Worm (Caenorhabditis elegans): ENCODE data around the gene C46G7.1.

Gene C46G7.1

ce11 chrIV:5983191-5983590 is 34.6 kb upstream of the C46G7.1 start:
- TF ChIP-seq cnd-1 (tag; optimal IDR thresholded peaks at IDR 0.05) (no peak), mab-5 (tag; optimal IDR thresholded peaks at IDR 0.05) (no peak), sptf-1 (tag; optimal IDR thresholded peaks at IDR 0.05) (no peak), elt-1 (tag; optimal IDR thresholded peaks at IDR 0.05; ENCODE audit: borderline replicate concordance, insufficient read depth) (no peak), lsy-2 (tag; optimal IDR thresholded peaks at IDR 0.05) (no peak), ham-2 (GFP tag; optimal IDR thresholded peaks at IDR 0.05) (no peak), mep-1 (tag; optimal IDR thresholded peaks at IDR 0.05) (no peak), ceh-83 (GFP tag; optimal IDR thresholded peaks at IDR 0.05) (no peak), hlh-1 (tag; optimal IDR thresholded peaks at IDR 0.05) (no peak), tbx-8 (GFP tag; optimal IDR thresholded peaks at IDR 0.05) (no peak), nhr-237 (tag; optimal IDR thresholded peaks at IDR 0.05) (no peak), bed-3 (GFP tag; optimal IDR thresholded peaks at IDR 0.05) (no peak), unc-62 (GFP tag; optimal IDR thresholded peaks at IDR 0.05) (no peak), nhr-76 (tag; optimal IDR thresholded peaks at IDR 0.05) (no peak), M03D4.4 (tag; optimal IDR thresholded peaks at IDR 0.05) (no peak), snpc-4 (tag; optimal IDR thresholded peaks at IDR 0.05) (no peak), pha-4 (tag; optimal IDR thresholded peaks at IDR 0.05) (no peak), ztf-11 (tag; optimal IDR thresholded peaks at IDR 0.05) (no peak), drap-1 (GFP tag; optimal IDR thresholded peaks at IDR 0.05) (no peak)

ce11 chrIV:5985422-5985821 is 32.4 kb upstream of the C46G7.1 start:
- TF ChIP-seq lin-13 (tag; optimal IDR thresholded peaks at IDR 0.05), result no peak
- TF ChIP-seq tbx-8 (GFP tag; optimal IDR thresholded peaks at IDR 0.05), result no peak
- no peak for TF ChIP-seq bed-3 (GFP tag; optimal IDR thresholded peaks at IDR 0.05)
- TF ChIP-seq hlh-1 (tag; optimal IDR thresholded peaks at IDR 0.05), result peak; percentile 8

ce11 chrIV:5985823-5986222 is 32.0 kb upstream of the C46G7.1 start:
- TF ChIP-seq sptf-1 (tag; optimal IDR thresholded peaks at IDR 0.05) (no peak), elt-1 (tag; optimal IDR thresholded peaks at IDR 0.05; ENCODE audit: borderline replicate concordance, insufficient read depth) (no peak), drap-1 (GFP tag; optimal IDR thresholded peaks at IDR 0.05) (no peak), ztf-11 (tag; optimal IDR thresholded peaks at IDR 0.05) (no peak)

- no peak for TF ChIP-seq nhr-2 (tag; optimal IDR thresholded peaks at IDR 0.05)
- TF ChIP-seq lsy-2 (tag; optimal IDR thresholded peaks at IDR 0.05), result no peak
- no peak for TF ChIP-seq mab-5 (tag; optimal IDR thresholded peaks at IDR 0.05)
- TF ChIP-seq ceh-43 (GFP tag; optimal IDR thresholded peaks at IDR 0.05), result no peak
- no peak for TF ChIP-seq lin-13 (tag; optimal IDR thresholded peaks at IDR 0.05)
- no peak for TF ChIP-seq blmp-1 (tag; optimal IDR thresholded peaks at IDR 0.05)
- peak; percentile 36 for TF ChIP-seq unc-62 (GFP tag; optimal IDR thresholded peaks at IDR 0.05)
- no peak for TF ChIP-seq ztf-11 (tag; optimal IDR thresholded peaks at IDR 0.05)
- peak; percentile 23 for TF ChIP-seq hlh-1 (tag; optimal IDR thresholded peaks at IDR 0.05)
- no peak for TF ChIP-seq sptf-1 (tag; optimal IDR thresholded peaks at IDR 0.05)
- TF ChIP-seq nhr-12 (tag; optimal IDR thresholded peaks at IDR 0.05), result no peak
- no peak for TF ChIP-seq cnd-1 (tag; optimal IDR thresholded peaks at IDR 0.05)
- TF ChIP-seq elt-1 (tag; optimal IDR thresholded peaks at IDR 0.05; ENCODE audit: borderline replicate concordance, insufficient read depth), result no peak
- TF ChIP-seq unc-120 (tag; optimal IDR thresholded peaks at IDR 0.05; ENCODE audit: poor library complexity, severe bottlenecking), result peak; percentile 43
- no peak for TF ChIP-seq lin-32 (GFP tag; optimal IDR thresholded peaks at IDR 0.05)
- TF ChIP-seq bed-3 (GFP tag; optimal IDR thresholded peaks at IDR 0.05), result no peak
- TF ChIP-seq flh-1 (GFP tag; optimal IDR thresholded peaks at IDR 0.05), result no peak
- TF ChIP-seq M03D4.4 (tag; optimal IDR thresholded peaks at IDR 0.05), result no peak
- TF ChIP-seq nhr-28 (tag; optimal IDR thresholded peaks at IDR 0.05), result no peak
- no peak for TF ChIP-seq drap-1 (GFP tag; optimal IDR thresholded peaks at IDR 0.05)
- TF ChIP-seq nhr-237 (tag; optimal IDR thresholded peaks at IDR 0.05), result no peak
Observed at ce11 chrIV:5986829-5987228, 31.0 kb upstream of the C46G7.1 start.

ce11 chrIV:5990503-5990902 is 27.3 kb upstream of the C46G7.1 start:
- no peak for TF ChIP-seq lin-13 (tag; optimal IDR thresholded peaks at IDR 0.05)
- TF ChIP-seq nhr-12 (tag; optimal IDR thresholded peaks at IDR 0.05), result no peak
- TF ChIP-seq lin-32 (GFP tag; optimal IDR thresholded peaks at IDR 0.05), result no peak
- no peak for TF ChIP-seq elt-3 (tag; optimal IDR thresholded peaks at IDR 0.05)
- no peak for TF ChIP-seq cnd-1 (tag; optimal IDR thresholded peaks at IDR 0.05)

- no peak for TF ChIP-seq lin-32 (GFP tag; optimal IDR thresholded peaks at IDR 0.05)
- no peak for TF ChIP-seq ceh-39 (tag; optimal IDR thresholded peaks at IDR 0.05)
- TF ChIP-seq lsy-2 (tag; optimal IDR thresholded peaks at IDR 0.05), result no peak
- no peak for TF ChIP-seq blmp-1 (tag; optimal IDR thresholded peaks at IDR 0.05)
- no peak for TF ChIP-seq nhr-12 (tag; optimal IDR thresholded peaks at IDR 0.05)
- no peak for TF ChIP-seq unc-120 (tag; optimal IDR thresholded peaks at IDR 0.05; ENCODE audit: poor library complexity, severe bottlenecking)
- no peak for TF ChIP-seq nhr-76 (tag; optimal IDR thresholded peaks at IDR 0.05)
- TF ChIP-seq mep-1 (tag; optimal IDR thresholded peaks at IDR 0.05), result no peak
- no peak for TF ChIP-seq elt-3 (tag; optimal IDR thresholded peaks at IDR 0.05)
- no peak for TF ChIP-seq ham-2 (GFP tag; optimal IDR thresholded peaks at IDR 0.05)
- TF ChIP-seq unc-62 (GFP tag; optimal IDR thresholded peaks at IDR 0.05), result no peak
- no peak for TF ChIP-seq mab-5 (tag; optimal IDR thresholded peaks at IDR 0.05)
- TF ChIP-seq nhr-2 (tag; optimal IDR thresholded peaks at IDR 0.05), result no peak
- TF ChIP-seq ces-1 (GFP tag; optimal IDR thresholded peaks at IDR 0.05), result no peak
- no peak for TF ChIP-seq zip-8 (tag; optimal IDR thresholded peaks at IDR 0.05)
- no peak for TF ChIP-seq hlh-1 (tag; optimal IDR thresholded peaks at IDR 0.05)
- no peak for TF ChIP-seq flh-1 (GFP tag; optimal IDR thresholded peaks at IDR 0.05)
- TF ChIP-seq bed-3 (GFP tag; optimal IDR thresholded peaks at IDR 0.05), result no peak
- TF ChIP-seq cnd-1 (tag; optimal IDR thresholded peaks at IDR 0.05), result no peak
Observed at ce11 chrIV:6005655-6006054, 12.1 kb upstream of the C46G7.1 start.
